Worm (Caenorhabditis elegans) whole organism, L1 larva: ENCODE data around the gene R13H9.6.

ENCODE experiments used
- C04F5.9 ChIP-seq: sonication (generic microtip); optimal IDR thresholded peaks from 2 replicates; lab custom pipeline; 2016; ENCODE audit warnings: missing genetic modification characterization, missing compliant biosample characterization
- F16B12.6 ChIP-seq: fragments of 150-350 bp; optimal IDR thresholded peaks from 2 replicates; lab custom pipeline; 2014; ENCODE audit warnings: missing biosample characterization, missing genetic modification characterization
- Y116A8C.19 ChIP-seq: sonication (generic microtip); optimal IDR thresholded peaks from 2 replicates; lab custom pipeline; 2016; ENCODE audit warnings: missing compliant biosample characterization, missing genetic modification characterization, borderline replicate concordance
- aly-2 ChIP-seq: fragments of 150-350 bp; optimal IDR thresholded peaks from 2 replicates; lab custom pipeline; 2014; ENCODE audit warnings: missing biosample characterization, missing genetic modification characterization
- ama-1 ChIP-seq: fragments of 150-350 bp; optimal IDR thresholded peaks from 2 replicates; lab custom pipeline; 2014
- blmp-1 ChIP-seq: fragments of 150-350 bp; optimal IDR thresholded peaks from 2 replicates; lab custom pipeline; 2014; ENCODE audit warnings: missing biosample characterization, missing genetic modification characterization
- ceh-82 ChIP-seq, 3 experiments: fragments of 150-350 bp in 1 of 3; sonication (generic microtip) in 2 of 3; optimal IDR thresholded peaks; 2 replicates each; lab custom pipeline; 2014 to 2017; ENCODE audit warnings: missing biosample characterization in 3 of 3, missing genetic modification characterization in 3 of 3
- dpl-1 ChIP-seq, 3 experiments: fragments of 150-350 bp in 2 of 3; sonication (generic microtip) in 1 of 3; optimal IDR thresholded peaks; 2 replicates each; lab custom pipeline; 2014 to 2017; ENCODE audit warnings: missing biosample characterization in 3 of 3, missing genetic modification characterization in 3 of 3, missing genetic modification reagents in 3 of 3
- dsc-1 ChIP-seq: sonication (generic microtip); optimal IDR thresholded peaks from 2 replicates; lab custom pipeline; 2016; ENCODE audit warnings: mild to moderate bottlenecking, missing genetic modification characterization, missing compliant biosample characterization
- efl-1 ChIP-seq, 4 experiments: fragments of 150-350 bp; optimal IDR thresholded peaks in 3 of 4; peaks in 1 of 4; 1 replicate in 1 of 4; 2 replicates in 3 of 4; lab custom pipeline; 2014; ENCODE audit warnings: missing biosample characterization in 2 of 4, missing genetic modification characterization in 2 of 4, missing genetic modification reagents in 2 of 4
- fkh-10 ChIP-seq: sonication (generic microtip); optimal IDR thresholded peaks from 2 replicates; lab custom pipeline; 2017; ENCODE audit warnings: missing biosample characterization, missing genetic modification reagents, missing genetic modification characterization
- fos-1 ChIP-seq: fragments of 150-350 bp; optimal IDR thresholded peaks from 2 replicates; lab custom pipeline; 2014; ENCODE audit warnings: missing biosample characterization, missing genetic modification characterization
- grh-1 ChIP-seq: fragments of 200-800 bp; sonication (Bioruptor generic); IDR thresholded peaks from 2 replicates; pipeline ENCODE4 v1.3.6; 2022; ENCODE audit warnings: missing genetic modification reagents, missing genetic modification characterization, missing compliant biosample characterization
- hlh-17 ChIP-seq: fragments of 200-800 bp; sonication (Bioruptor generic); optimal IDR thresholded peaks from 2 replicates; lab custom pipeline; 2018; ENCODE audit warnings: missing genetic modification characterization, mild to moderate bottlenecking, missing compliant biosample characterization, moderate library complexity, borderline replicate concordance
- hpl-2 ChIP-seq: fragments of 150-350 bp; optimal IDR thresholded peaks from 2 replicates; lab custom pipeline; 2014; ENCODE audit warnings: missing biosample characterization, missing genetic modification reagents, missing genetic modification characterization
- irx-1 ChIP-seq: sonication (generic microtip); optimal IDR thresholded peaks from 2 replicates; lab custom pipeline; 2016; ENCODE audit warnings: missing genetic modification characterization, missing compliant biosample characterization
- jun-1 ChIP-seq: fragments of 150-350 bp; optimal IDR thresholded peaks from 2 replicates; lab custom pipeline; 2014; ENCODE audit warnings: missing biosample characterization, missing genetic modification reagents, missing genetic modification characterization
- lin-14 ChIP-seq: fragments of 200-800 bp; sonication (Bioruptor generic); optimal IDR thresholded peaks from 2 replicates; lab custom pipeline; 2018; ENCODE audit warnings: mild to moderate bottlenecking, missing genetic modification characterization, moderate library complexity, missing compliant biosample characterization
- lin-35 ChIP-seq, 2 experiments: fragments of 150-350 bp; optimal IDR thresholded peaks; 2 replicates each; lab custom pipeline; 2014; ENCODE audit warnings: missing biosample characterization in 2 of 2, missing genetic modification characterization in 2 of 2, missing genetic modification reagents in 2 of 2
- lsy-2 ChIP-seq, 2 experiments: fragments of 150-350 bp; optimal IDR thresholded peaks; 2 replicates each; lab custom pipeline; 2014; ENCODE audit warnings: missing biosample characterization in 2 of 2, missing genetic modification characterization in 2 of 2
- mep-1 ChIP-seq: fragments of 150-350 bp; optimal IDR thresholded peaks from 2 replicates; lab custom pipeline; 2014; ENCODE audit warnings: missing biosample characterization, missing genetic modification characterization
- nhr-19 ChIP-seq: fragments of 200-800 bp; sonication (Bioruptor generic); conservative IDR thresholded peaks from 2 replicates; pipeline ENCODE4 v1.3.6; 2022; ENCODE audit warnings: missing genetic modification characterization, missing compliant biosample characterization
- nhr-20 ChIP-seq: sonication (generic microtip); optimal IDR thresholded peaks from 2 replicates; lab custom pipeline; 2016; ENCODE audit warnings: mild to moderate bottlenecking, missing genetic modification characterization, missing compliant biosample characterization
- nhr-71 ChIP-seq: sonication (generic microtip); optimal IDR thresholded peaks from 2 replicates; lab custom pipeline; 2016; ENCODE audit warnings: mild to moderate bottlenecking, missing genetic modification characterization, moderate library complexity, missing compliant biosample characterization
- nhr-77 ChIP-seq: fragments of 150-350 bp; optimal IDR thresholded peaks from 2 replicates; lab custom pipeline; 2014; ENCODE audit warnings: missing biosample characterization, missing genetic modification characterization
- nhr-84 ChIP-seq: sonication (generic microtip); optimal IDR thresholded peaks from 2 replicates; lab custom pipeline; 2017; ENCODE audit warnings: missing biosample characterization, missing genetic modification characterization
- nhr-85 ChIP-seq: sonication (generic microtip); peaks from one replicate; lab custom pipeline; 2016; ENCODE audit warnings: missing genetic modification characterization, inconsistent platforms, missing compliant biosample characterization
- pax-3 ChIP-seq: fragments of 200-800 bp; sonication (Bioruptor generic); optimal IDR thresholded peaks from 2 replicates; lab custom pipeline; 2018; ENCODE audit warnings: mild to moderate bottlenecking, missing genetic modification characterization, moderate library complexity, missing compliant biosample characterization
- rnt-1 ChIP-seq: sonication (generic microtip); optimal IDR thresholded peaks from 2 replicates; lab custom pipeline; 2016; ENCODE audit warnings: mild to moderate bottlenecking, missing genetic modification characterization, moderate library complexity, missing compliant biosample characterization
- skn-1 ChIP-seq: fragments of 150-350 bp; optimal IDR thresholded peaks from 2 replicates; lab custom pipeline; 2014; ENCODE audit warnings: missing biosample characterization, missing genetic modification characterization
- snpc-4 ChIP-seq: fragments of 150-350 bp; optimal IDR thresholded peaks from 2 replicates; lab custom pipeline; 2014; ENCODE audit warnings: missing biosample characterization, missing genetic modification characterization
- snu-23 ChIP-seq: sonication (generic microtip); optimal IDR thresholded peaks from 2 replicates; lab custom pipeline; 2016; ENCODE audit warnings: missing genetic modification characterization, missing compliant biosample characterization
- sup-37 ChIP-seq: fragments of 200-800 bp; sonication (Bioruptor generic); optimal IDR thresholded peaks from 2 replicates; lab custom pipeline; 2018; ENCODE audit warnings: mild to moderate bottlenecking, missing genetic modification characterization, missing compliant biosample characterization
- tbx-2 ChIP-seq: sonication (generic microtip); optimal IDR thresholded peaks from 2 replicates; lab custom pipeline; 2016; ENCODE audit warnings: missing genetic modification characterization, missing compliant biosample characterization
- tlp-1 ChIP-seq: fragments of 150-350 bp; optimal IDR thresholded peaks from 2 replicates; lab custom pipeline; 2014; ENCODE audit warnings: missing biosample characterization, missing genetic modification characterization
- unc-130 ChIP-seq: fragments of 150-350 bp; optimal IDR thresholded peaks from 2 replicates; lab custom pipeline; 2017; ENCODE audit warnings: missing biosample characterization, missing genetic modification characterization, inconsistent platforms
- unc-30 ChIP-seq: sonication (generic microtip); optimal IDR thresholded peaks from 2 replicates; lab custom pipeline; 2017; ENCODE audit warnings: missing biosample characterization, missing genetic modification characterization
- unc-86 ChIP-seq: sonication (generic microtip); optimal IDR thresholded peaks from 2 replicates; lab custom pipeline; 2016; ENCODE audit warnings: missing genetic modification characterization, missing compliant biosample characterization
- vab-15 ChIP-seq: sonication (generic microtip); optimal IDR thresholded peaks from 2 replicates; lab custom pipeline; 2017; ENCODE audit warnings: missing genotype, mild to moderate bottlenecking, missing genetic modification characterization, missing compliant biosample characterization
- zag-1 ChIP-seq: fragments of 150-350 bp; optimal IDR thresholded peaks from 2 replicates; lab custom pipeline; 2014; ENCODE audit warnings: missing biosample characterization, missing genetic modification characterization
- ztf-11 ChIP-seq, 2 experiments: sonication (generic microtip); optimal IDR thresholded peaks; 2 replicates each; lab custom pipeline; 2016 to 2017; ENCODE audit warnings: missing genetic modification characterization in 2 of 2, missing biosample characterization in 1 of 2, missing compliant biosample characterization in 1 of 2
- ztf-4 ChIP-seq: fragments of 150-350 bp; optimal IDR thresholded peaks from 2 replicates; lab custom pipeline; 2014; ENCODE audit warnings: missing biosample characterization, missing genetic modification characterization

The R13H9.6 gene

DNA sequence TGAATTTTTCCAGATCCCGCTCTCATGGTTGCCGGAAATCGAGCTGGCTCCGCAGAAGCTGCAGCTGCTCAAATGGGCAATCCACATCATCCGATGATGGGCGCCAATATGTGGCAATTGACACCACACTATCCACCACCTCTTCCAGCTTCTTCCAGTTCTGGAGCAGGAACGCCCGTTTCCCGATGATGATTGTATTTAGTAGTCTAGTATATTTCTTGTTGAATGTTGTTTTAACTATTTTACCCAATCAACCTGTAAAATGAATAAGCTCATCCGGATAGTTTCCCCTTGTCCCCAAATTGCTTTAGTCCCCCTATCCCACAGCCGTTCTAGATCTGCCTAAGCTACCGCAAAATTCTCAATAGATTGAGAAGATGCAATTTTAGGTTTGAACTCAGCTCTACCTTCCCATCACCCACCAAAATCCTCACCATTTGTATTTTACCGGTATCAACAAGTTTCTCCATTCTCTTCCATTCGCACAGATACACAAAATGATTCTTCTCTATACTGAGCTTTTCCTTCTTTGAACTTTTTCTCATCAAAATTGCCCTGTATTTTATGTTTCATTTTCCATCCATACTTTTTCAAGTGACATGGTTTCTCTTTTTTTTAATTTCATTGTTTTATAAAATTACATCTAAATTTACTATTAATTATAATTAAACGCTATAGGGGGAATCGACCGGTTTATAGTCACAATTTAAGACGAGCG is 18.0 kb upstream of the R13H9.6 start:
- TF ChIP-seq aly-2 (tag; lab: Kevin White, UChicago) (peak; percentile 43), vab-15 (tag; lab: Kevin White, UChicago) (no peak), dsc-1 (tag; lab: Kevin White, UChicago) (no peak), fkh-10 (no peak), efl-1 (optimal IDR thresholded peaks at IDR 0.05; lab: Kevin White, UChicago) (no peak), efl-1 (GFP tag; optimal IDR thresholded peaks at IDR 0.05 in 1 of 2; lab: Kevin White, UChicago) (peak in 1 of 2 experiments; percentile 80), unc-130 (no peak)

- TF ChIP-seq pax-3 (no peak), zag-1 (no peak), efl-1 (optimal IDR thresholded peaks at IDR 0.05; lab: Kevin White, UChicago) (no peak), efl-1 (GFP tag; optimal IDR thresholded peaks at IDR 0.05 in 1 of 2; lab: Kevin White, UChicago) (no peak), F16B12.6 (no peak), ama-1 (lab: Kevin White, UChicago) (no peak), lin-35 (GFP tag; optimal IDR thresholded peaks at IDR 0.05; lab: Kevin White, UChicago) (no peak), nhr-19 (GFP tag; lab: Robert Waterston, UW) (no peak), nhr-84 (tag; lab: Kevin White, UChicago) (no peak), nhr-77 (tag; lab: Kevin White, UChicago) (no peak), lin-14 (GFP tag; lab: Kevin White, UChicago) (no peak), unc-86 (tag; lab: Kevin White, UChicago) (no peak), hpl-2 (GFP tag; lab: Kevin White, UChicago) (no peak), C04F5.9 (tag; lab: Kevin White, UChicago) (no peak), ztf-4 (tag; lab: Kevin White, UChicago) (no peak), unc-30 (tag; lab: Kevin White, UChicago) (no peak), skn-1 (tag; lab: Kevin White, UChicago) (no peak), hlh-17 (no peak)
Observed at ce11 chrIV:5085782-5086181, 17.3 kb upstream of the R13H9.6 start.

DNA sequence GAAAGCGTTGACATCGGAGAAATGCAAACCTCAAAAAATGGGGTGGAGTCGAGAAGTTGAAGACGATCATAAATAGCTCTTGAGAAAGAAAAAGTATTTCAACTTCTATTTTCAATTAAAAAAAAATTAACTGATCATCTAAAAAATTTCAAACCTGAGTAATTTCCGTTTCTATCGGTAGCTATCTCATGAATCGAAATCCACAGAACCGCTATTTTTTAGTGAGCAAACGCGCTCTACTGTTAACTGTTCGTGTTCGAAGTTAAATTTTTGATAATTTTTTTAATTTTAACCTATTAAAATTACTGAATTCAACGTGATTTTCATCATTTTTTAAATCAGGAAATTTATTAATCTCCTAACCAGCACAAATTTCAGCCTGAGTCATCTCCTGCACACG is 15.4 kb upstream of the R13H9.6 start:
- peak in 1 of 2 experiments; percentile 13 for TF ChIP-seq efl-1 (optimal IDR thresholded peaks at IDR 0.05; lab: Kevin White, UChicago)
- no peak for TF ChIP-seq efl-1 (GFP tag; optimal IDR thresholded peaks at IDR 0.05 in 1 of 2; lab: Kevin White, UChicago)
- no peak for TF ChIP-seq tlp-1 (tag; lab: Kevin White, UChicago)
- no peak for TF ChIP-seq dpl-1 (GFP tag; optimal IDR thresholded peaks at IDR 0.05; lab: Kevin White, UChicago)
- TF ChIP-seq Y116A8C.19 (tag; lab: Kevin White, UChicago), result no peak
- no peak for TF ChIP-seq jun-1
- no peak for TF ChIP-seq ztf-11 (tag; optimal IDR thresholded peaks at IDR 0.05; lab: Kevin White, UChicago)

ce11 chrIV:5082900-5083530 is 14.6 kb upstream of the R13H9.6 start, which contains the start of gene pygo-1:
TSS of gene pygo-1 (plus strand) at chrIV:5083303.
- TF ChIP-seq ceh-82 (tag; optimal IDR thresholded peaks at IDR 0.05; lab: Kevin White, UChicago), result no peak
- TF ChIP-seq grh-1, result no peak
- TF ChIP-seq nhr-85 (tag; lab: Kevin White, UChicago), result peak; percentile 68
- TF ChIP-seq mep-1, result peak; percentile 16
- TF ChIP-seq ama-1 (lab: Kevin White, UChicago), result no peak
- TF ChIP-seq rnt-1, result peak; percentile 41
- TF ChIP-seq tbx-2 (tag; lab: Kevin White, UChicago), result no peak
- no peak for TF ChIP-seq snpc-4 (tag; lab: Kevin White, UChicago)
- peak; percentile 93 for TF ChIP-seq blmp-1 (tag; lab: Kevin White, UChicago)
- no peak for TF ChIP-seq fos-1 (tag; lab: Kevin White, UChicago)
- peak; percentile 32 for TF ChIP-seq nhr-71 (tag; lab: Kevin White, UChicago)
- TF ChIP-seq snu-23 (GFP tag; lab: Kevin White, UChicago), result peak; percentile 39
- TF ChIP-seq sup-37 (GFP tag; lab: Kevin White, UChicago), result no peak
- no peak for TF ChIP-seq nhr-20
- TF ChIP-seq irx-1 (tag; lab: Kevin White, UChicago), result no peak
- peak; percentile 24 for TF ChIP-seq lin-14 (GFP tag; lab: Kevin White, UChicago)
- peak in 1 of 2 experiments; percentile 20 for TF ChIP-seq lsy-2 (tag; optimal IDR thresholded peaks at IDR 0.05; lab: Kevin White, UChicago)
- no peak for TF ChIP-seq efl-1 (optimal IDR thresholded peaks at IDR 0.05; lab: Kevin White, UChicago)
- TF ChIP-seq efl-1 (GFP tag; optimal IDR thresholded peaks at IDR 0.05 in 1 of 2; lab: Kevin White, UChicago), result peak in 1 of 2 experiments; percentile 86
